Fruit fly (Drosophila melanogaster) whole organism, embryonic: ENCODE results near the gene prg.

Experiments used
- Asciz ChIP-seq: fragments of 200-800 bp; sonication (Bioruptor generic); optimal IDR thresholded peaks from 2 replicates; lab custom pipeline; 2017; ENCODE audit warnings: missing biosample characterization, mild to moderate bottlenecking, missing genetic modification characterization, missing genetic modification reagents
- Atf-2 ChIP-seq: fragments of 200-800 bp; sonication (Bioruptor generic); optimal IDR thresholded peaks from 2 replicates; lab custom pipeline; 2016; ENCODE audit warnings: missing biosample characterization, missing genetic modification characterization
- B-H1 ChIP-seq: fragments of 200-800 bp; sonication (Bioruptor generic); IDR thresholded peaks from 3 replicates; pipeline ENCODE4 v1.3.6; 2022; ENCODE audit warnings: missing biosample characterization, missing genetic modification characterization
- B-H2 ChIP-seq: fragments of 200-800 bp; sonication (Bioruptor generic); optimal IDR thresholded peaks from 2 replicates; lab custom pipeline; 2018; ENCODE audit warnings: missing biosample characterization, mild to moderate bottlenecking, missing genetic modification characterization
- BtbVII ChIP-seq: fragments of 200-800 bp; sonication (Bioruptor generic); optimal IDR thresholded peaks from 3 replicates; lab custom pipeline; 2017; ENCODE audit warnings: missing biosample characterization, mild to moderate bottlenecking, missing genetic modification characterization
- CG10462 ChIP-seq: fragments of 200-800 bp; sonication (Bioruptor generic); optimal IDR thresholded peaks from 2 replicates; lab custom pipeline; 2016; ENCODE audit warnings: missing biosample characterization, missing genetic modification characterization
- CG13296 ChIP-seq: fragments of 200-800 bp; sonication (Bioruptor generic); optimal IDR thresholded peaks from 3 replicates; lab custom pipeline; 2018; ENCODE audit warnings: missing biosample characterization, mild to moderate bottlenecking, missing genetic modification characterization
- CG14710 ChIP-seq: fragments of 200-800 bp; sonication (Bioruptor generic); optimal IDR thresholded peaks from 3 replicates; lab custom pipeline; 2019; ENCODE audit warnings: missing biosample characterization, mild to moderate bottlenecking, missing genetic modification characterization, moderate library complexity
- CG1529 ChIP-seq: fragments of 200-800 bp; sonication (Bioruptor generic); optimal IDR thresholded peaks from 3 replicates; lab custom pipeline; 2018; ENCODE audit warnings: missing biosample characterization, missing genetic modification characterization
- CG15514 ChIP-seq: fragments of 200-800 bp; sonication (Bioruptor generic); optimal IDR thresholded peaks from 3 replicates; lab custom pipeline; 2017; ENCODE audit warnings: missing biosample characterization, missing genetic modification characterization, mild to moderate bottlenecking, moderate library complexity, missing genetic modification reagents
- CG15696 ChIP-seq: fragments of 200-800 bp; sonication (Bioruptor generic); optimal IDR thresholded peaks from 2 replicates; lab custom pipeline; 2019; ENCODE audit warnings: missing biosample characterization, mild to moderate bottlenecking, missing genetic modification characterization, moderate library complexity
- CG1647 ChIP-seq: fragments of 200-800 bp; sonication (Bioruptor generic); optimal IDR thresholded peaks from 3 replicates; lab custom pipeline; 2016; ENCODE audit warnings: missing biosample characterization, missing genetic modification characterization
- CG17612 ChIP-seq: fragments of 200-800 bp; sonication (Bioruptor generic); IDR thresholded peaks from 2 replicates; pipeline ENCODE4 v1.3.6; 2022; ENCODE audit warnings: missing biosample characterization, missing genetic modification characterization
- CG18764 ChIP-seq: fragments of 200-800 bp; sonication (Bioruptor generic); optimal IDR thresholded peaks from 3 replicates; lab custom pipeline; 2016; ENCODE audit warnings: missing biosample characterization, missing genetic modification characterization
- CG2875 ChIP-seq: fragments of 200-800 bp; sonication (Bioruptor generic); optimal IDR thresholded peaks from 2 replicates; lab custom pipeline; 2017; ENCODE audit warnings: missing biosample characterization, mild to moderate bottlenecking, missing genetic modification characterization, missing genetic modification reagents
- CG3847 ChIP-seq: fragments of 200-800 bp; sonication (Bioruptor generic); IDR thresholded peaks from 2 replicates; pipeline ENCODE4 v1.3.6; 2022; ENCODE audit warnings: missing biosample characterization, missing genetic modification characterization
- CG6254 ChIP-seq: fragments of 200-800 bp; sonication (Bioruptor generic); optimal IDR thresholded peaks from 3 replicates; lab custom pipeline; 2017; ENCODE audit warnings: mild to moderate bottlenecking, missing biosample characterization, missing genetic modification reagents, missing genetic modification characterization
- CkIIα-i1 ChIP-seq: fragments of 200-800 bp; sonication (Bioruptor generic); IDR thresholded peaks from 2 replicates; pipeline ENCODE4 v1.3.6; 2022; ENCODE audit warnings: missing biosample characterization, missing genetic modification characterization
- D19A ChIP-seq: fragments of 200-800 bp; optimal IDR thresholded peaks from 3 replicates; lab custom pipeline; 2019; ENCODE audit warnings: missing biosample characterization, mild to moderate bottlenecking, missing genetic modification characterization, moderate library complexity
- D19B ChIP-seq: fragments of 200-800 bp; sonication (Bioruptor generic); optimal IDR thresholded peaks from 2 replicates; lab custom pipeline; 2017; ENCODE audit warnings: missing biosample characterization, mild to moderate bottlenecking, missing genetic modification characterization
- Doc2 ChIP-seq: fragments of 200-800 bp; sonication (Bioruptor generic); IDR thresholded peaks from 2 replicates; pipeline ENCODE4 v1.3.6; 2022; ENCODE audit warnings: missing biosample characterization, missing genetic modification characterization
- Doc3 ChIP-seq: fragments of 200-800 bp; sonication (Bioruptor generic); IDR thresholded peaks from 3 replicates; pipeline ENCODE4 v1.3.6; 2022; ENCODE audit warnings: missing biosample characterization, missing genetic modification characterization; ENCODE audit not compliant: partially characterized antibody
- Eip74EF ChIP-seq, 2 experiments: fragments of 200-800 bp in 1 of 2; fragments of >200 bp in 1 of 2; sonication (Bioruptor generic) in 1 of 2; optimal IDR thresholded peaks; 2 replicates each; lab custom pipeline; 2017 to 2019; ENCODE audit warnings: missing biosample characterization in 2 of 2, missing genetic modification characterization in 2 of 2, mild to moderate bottlenecking in 1 of 2, moderate library complexity in 1 of 2
- Fer1 ChIP-seq: fragments of 200-800 bp; sonication (Bioruptor generic); optimal IDR thresholded peaks from 2 replicates; lab custom pipeline; 2017; ENCODE audit warnings: missing biosample characterization, mild to moderate bottlenecking, missing genetic modification characterization
- HmgD ChIP-seq: fragments of 200-800 bp; sonication (Bioruptor generic); optimal IDR thresholded peaks from 3 replicates; lab custom pipeline; 2016; ENCODE audit warnings: missing biosample characterization, missing genetic modification characterization
- Hr39 ChIP-seq: fragments of >200 bp; optimal IDR thresholded peaks from 2 replicates; lab custom pipeline; 2017
- Mes4 ChIP-seq: fragments of 200-800 bp; sonication (Bioruptor generic); optimal IDR thresholded peaks from 2 replicates; lab custom pipeline; 2016; ENCODE audit warnings: missing biosample characterization, missing genetic modification characterization
- NFAT ChIP-seq: fragments of 200-800 bp; sonication (Bioruptor generic); IDR thresholded peaks from 2 replicates; pipeline ENCODE4 v1.3.6; 2022; ENCODE audit warnings: missing biosample characterization, missing genetic modification characterization
- NfI ChIP-seq: fragments of 200-800 bp; sonication (Bioruptor generic); optimal IDR thresholded peaks from 3 replicates; lab custom pipeline; 2018; ENCODE audit warnings: missing biosample characterization, mild to moderate bottlenecking, missing genetic modification characterization, moderate library complexity
- Sin3A ChIP-seq: fragments of >200 bp; optimal IDR thresholded peaks from 2 replicates; lab custom pipeline; 2018
- Six4 ChIP-seq: fragments of 200-800 bp; sonication (Bioruptor generic); optimal IDR thresholded peaks from 2 replicates; lab custom pipeline; 2016; ENCODE audit warnings: missing biosample characterization, missing genetic modification characterization
- ac ChIP-seq: fragments of 200-800 bp; sonication (Bioruptor generic); optimal IDR thresholded peaks from 3 replicates; lab custom pipeline; 2017; ENCODE audit warnings: missing biosample characterization, mild to moderate bottlenecking, missing genetic modification characterization
- aop ChIP-seq: fragments of 200-800 bp; sonication (Bioruptor generic); IDR thresholded peaks from 2 replicates; pipeline ENCODE4 v1.3.6; 2022; ENCODE audit warnings: missing biosample characterization, missing genetic modification characterization
- bsh ChIP-seq, 2 experiments: fragments of 200-800 bp; sonication (Bioruptor generic); optimal IDR thresholded peaks; 2 replicates each; lab custom pipeline; 2017 to 2018; ENCODE audit warnings: mild to moderate bottlenecking in 2 of 2, missing biosample characterization in 2 of 2, missing genetic modification characterization in 2 of 2, moderate library complexity in 1 of 2
- ci ChIP-seq: fragments of 200-800 bp; sonication (Bioruptor generic); IDR thresholded peaks from 3 replicates; pipeline ENCODE4 v1.3.6; 2022; ENCODE audit warnings: missing biosample characterization, missing genetic modification characterization
- crp ChIP-seq, 2 experiments: fragments of 200-800 bp; sonication (Bioruptor generic); optimal IDR thresholded peaks; 2 replicates in 1 of 2; 3 replicates in 1 of 2; lab custom pipeline; 2017; ENCODE audit warnings: missing biosample characterization in 2 of 2, missing genetic modification characterization in 2 of 2, mild to moderate bottlenecking in 1 of 2, moderate library complexity in 1 of 2
- cwo ChIP-seq: fragments of 200-800 bp; sonication (Bioruptor generic); optimal IDR thresholded peaks from 3 replicates; lab custom pipeline; 2017; ENCODE audit warnings: missing biosample characterization, missing genetic modification characterization, mild to moderate bottlenecking, moderate library complexity, missing genetic modification reagents
- da ChIP-seq: fragments of 200-800 bp; sonication (Bioruptor generic); optimal IDR thresholded peaks from 2 replicates; lab custom pipeline; 2016; ENCODE audit warnings: missing biosample characterization, missing genetic modification characterization
- dm ChIP-seq: fragments of 200-800 bp; sonication (Bioruptor generic); optimal IDR thresholded peaks from 3 replicates; lab custom pipeline; 2016; ENCODE audit warnings: missing biosample characterization, missing genetic modification characterization
- dmrt11E ChIP-seq: fragments of 200-800 bp; sonication (Bioruptor generic); optimal IDR thresholded peaks from 3 replicates; lab custom pipeline; 2018; ENCODE audit warnings: missing biosample characterization, mild to moderate bottlenecking, missing genetic modification characterization, moderate library complexity
- fd64A ChIP-seq: fragments of 200-800 bp; sonication (Bioruptor generic); optimal IDR thresholded peaks from 3 replicates; lab custom pipeline; 2018; ENCODE audit warnings: missing biosample characterization, mild to moderate bottlenecking, missing genetic modification characterization
- gcm ChIP-seq: fragments of 200-800 bp; sonication (Bioruptor generic); optimal IDR thresholded peaks from 2 replicates; lab custom pipeline; 2019; ENCODE audit warnings: missing biosample characterization, mild to moderate bottlenecking, missing genetic modification characterization, moderate library complexity
- gt ChIP-seq: fragments of 200-800 bp; sonication (Bioruptor generic); IDR thresholded peaks from 2 replicates; pipeline ENCODE4 v1.3.6; 2022; ENCODE audit warnings: missing biosample characterization, missing genetic modification characterization
- hb ChIP-seq: fragments of 200-800 bp; sonication (Bioruptor generic); IDR thresholded peaks from 3 replicates; pipeline ENCODE4 v1.3.6; 2022; ENCODE audit warnings: missing biosample characterization, missing genetic modification characterization; ENCODE audit not compliant: partially characterized antibody
- lmd ChIP-seq: fragments of 200-800 bp; sonication (Bioruptor generic); IDR thresholded peaks from 2 replicates; pipeline ENCODE4 v1.3.6; 2022; ENCODE audit warnings: missing biosample characterization, missing genetic modification characterization
- pb ChIP-seq: fragments of 200-800 bp; sonication (Bioruptor generic); optimal IDR thresholded peaks from 3 replicates; lab custom pipeline; 2016; ENCODE audit warnings: missing biosample characterization, missing genetic modification characterization
- pita ChIP-seq: fragments of 200-800 bp; sonication (Bioruptor generic); optimal IDR thresholded peaks from 2 replicates; lab custom pipeline; 2017; ENCODE audit warnings: missing biosample characterization, mild to moderate bottlenecking, missing genetic modification characterization
- repo ChIP-seq: fragments of 200-800 bp; sonication (Bioruptor generic); optimal IDR thresholded peaks from 2 replicates; lab custom pipeline; 2016; ENCODE audit warnings: missing biosample characterization, missing genetic modification characterization
- rib ChIP-seq: fragments of 200-800 bp; sonication (Bioruptor generic); IDR thresholded peaks from 2 replicates; pipeline ENCODE4 v1.3.6; 2022; ENCODE audit warnings: missing biosample characterization, missing genetic modification characterization
- row ChIP-seq: fragments of 200-800 bp; sonication (Bioruptor generic); IDR thresholded peaks from 3 replicates; pipeline ENCODE4 v1.3.6; 2022; ENCODE audit warnings: missing biosample characterization, missing genetic modification characterization
- tll ChIP-seq, 2 experiments: fragments of 200-800 bp in 1 of 2; fragments of >200 bp in 1 of 2; sonication (Bioruptor generic) in 1 of 2; optimal IDR thresholded peaks; 2 replicates each; lab custom pipeline; 2017 to 2019; ENCODE audit warnings: missing biosample characterization in 2 of 2, missing genetic modification characterization in 2 of 2, mild to moderate bottlenecking in 1 of 2, moderate library complexity in 1 of 2
- z ChIP-seq: fragments of 200-800 bp; sonication (Bioruptor generic); IDR thresholded peaks from 3 replicates; pipeline ENCODE4 v1.3.6; 2022; ENCODE audit warnings: missing biosample characterization, missing genetic modification characterization

Gene prg

dm6 chr2L:8511723-8512122 is 47.4 kb downstream of the prg start, which contains the start of gene CG13096 (continued):
- TF ChIP-seq BtbVII (GFP tag; lab: Kevin White, UChicago) (no peak), lmd (GFP tag; lab: Robert Waterston, UW) (no peak), Eip74EF (GFP tag; optimal IDR thresholded peaks at IDR 0.05; lab: Kevin White, UChicago) (no peak), Mes4 (GFP tag; lab: Kevin White, UChicago) (peak; percentile 30), CG3847 (GFP tag; lab: Robert Waterston, UW) (peak; percentile 53; the same call in 1 of the 2 replicates), B-H2 (peak; percentile 49), CkIIα-i1 (GFP tag; lab: Robert Waterston, UW) (no peak), ci (no peak; the same call in 2 of the 3 replicates), ac (no peak), NFAT (GFP tag; lab: Robert Waterston, UW) (no peak; the same call in 1 of the 2 replicates), da (GFP tag; lab: Kevin White, UChicago) (no peak), CG1529 (GFP tag; lab: Kevin White, UChicago) (no peak), pita (GFP tag; lab: Kevin White, UChicago) (peak; percentile 78), D19B (GFP tag; lab: Kevin White, UChicago) (no peak), CG18764 (GFP tag; lab: Kevin White, UChicago) (no peak), CG14710 (tag; lab: Kevin White, UChicago) (peak; percentile 76), z (GFP tag; lab: Robert Waterston, UW) (no peak), rib (GFP tag; lab: Robert Waterston, UW) (no peak), dm (peak; percentile 99), tll (GFP tag; optimal IDR thresholded peaks at IDR 0.05; lab: Kevin White, UChicago) (no peak), cwo (peak; percentile 97), crp (GFP tag; optimal IDR thresholded peaks at IDR 0.05; lab: Kevin White, UChicago) (peak; percentile 73 to 95), CG15696 (no peak), Doc3 (GFP tag; lab: Robert Waterston, UW) (peak; percentile 98), Sin3A (lab: Kevin White, UChicago) (peak; percentile 69), CG17612 (no peak), B-H1 (GFP tag; lab: Robert Waterston, UW) (no peak), CG2875 (GFP tag; lab: Kevin White, UChicago) (no peak), NfI (no peak), CG13296 (GFP tag; lab: Kevin White, UChicago) (no peak), CG10462 (GFP tag; lab: Kevin White, UChicago) (peak; percentile 30), dmrt11E (tag; lab: Kevin White, UChicago) (no peak), Asciz (GFP tag; lab: Kevin White, UChicago) (no peak), CG15514 (GFP tag; lab: Kevin White, UChicago) (peak; percentile 91), gcm (no peak), Six4 (GFP tag; lab: Kevin White, UChicago) (no peak), hb (GFP tag; lab: Robert Waterston, UW) (peak; percentile 98), row (GFP tag; lab: Robert Waterston, UW) (peak; percentile 59; the same call in 2 of the 3 replicates), fd64A (GFP tag; lab: Kevin White, UChicago) (no peak), aop (GFP tag; lab: Robert Waterston, UW) (no peak), Atf-2 (GFP tag; lab: Kevin White, UChicago) (no peak), bsh (GFP tag; optimal IDR thresholded peaks at IDR 0.05; lab: Kevin White, UChicago) (no peak), D19A (tag; lab: Kevin White, UChicago) (no peak), repo (GFP tag; lab: Kevin White, UChicago) (no peak), Fer1 (GFP tag; lab: Kevin White, UChicago) (no peak), CG1647 (no peak), Doc2 (GFP tag; lab: Robert Waterston, UW) (no peak), Hr39 (lab: Kevin White, UChicago) (no peak), pb (GFP tag; lab: Kevin White, UChicago) (no peak), CG6254 (GFP tag; lab: Kevin White, UChicago) (no peak), gt (GFP tag; lab: Robert Waterston, UW) (no peak), HmgD (peak; percentile 83)
